Worm (Caenorhabditis elegans) whole organism, L2 larva: ENCODE results near the gene dpff-1.

Experiments
- C34F6.9 ChIP-seq: fragments of 150-350 bp; optimal IDR thresholded peaks from 2 replicates; lab custom pipeline; 2014; ENCODE audit warnings: missing biosample characterization, missing genetic modification characterization
- F13H6.1 ChIP-seq: sonication (generic microtip); optimal IDR thresholded peaks from 2 replicates; lab custom pipeline; 2016; ENCODE audit warnings: missing genetic modification characterization, missing compliant biosample characterization
- R02D3.7 ChIP-seq: fragments of 150-350 bp; optimal IDR thresholded peaks from 2 replicates; lab custom pipeline; 2014; ENCODE audit warnings: missing biosample characterization, missing genetic modification characterization
- Y55F3AM.14 ChIP-seq: fragments of 200-800 bp; sonication (Bioruptor generic); optimal IDR thresholded peaks from 2 replicates; lab custom pipeline; 2018; ENCODE audit warnings: mild to moderate bottlenecking, missing genetic modification characterization, missing compliant biosample characterization
- ZK546.5 ChIP-seq: sonication (generic microtip); optimal IDR thresholded peaks from 2 replicates; lab custom pipeline; 2017; ENCODE audit warnings: missing biosample characterization, missing genetic modification characterization
- ama-1 ChIP-seq: fragments of 150-350 bp; optimal IDR thresholded peaks from 2 replicates; lab custom pipeline; 2018; ENCODE audit warnings: inconsistent platforms
- blmp-1 ChIP-seq: sonication (generic microtip); optimal IDR thresholded peaks from 2 replicates; lab custom pipeline; 2017; ENCODE audit warnings: missing genetic modification characterization, mild to moderate bottlenecking, missing compliant biosample characterization, antibody characterized with exemption, moderate library complexity; ENCODE audit not compliant: insufficient read depth
- ceh-16 ChIP-seq: fragments of 150-350 bp; optimal IDR thresholded peaks from 2 replicates; lab custom pipeline; 2014; ENCODE audit warnings: missing biosample characterization, missing genetic modification characterization
- ceh-82 ChIP-seq: fragments of 150-350 bp; optimal IDR thresholded peaks from 2 replicates; lab custom pipeline; 2014; ENCODE audit warnings: missing biosample characterization, missing genetic modification characterization
- crh-2 ChIP-seq: sonication (generic microtip); optimal IDR thresholded peaks from 2 replicates; lab custom pipeline; 2017; ENCODE audit warnings: missing biosample characterization, missing genetic modification characterization
- dmd-4 ChIP-seq: sonication (generic microtip); optimal IDR thresholded peaks from 2 replicates; lab custom pipeline; 2017; ENCODE audit warnings: missing biosample characterization, missing genetic modification characterization
- egl-27 ChIP-seq: sonication (generic microtip); optimal IDR thresholded peaks from 3 replicates; lab custom pipeline; 2017; ENCODE audit warnings: missing biosample characterization, missing genetic modification reagents, missing genetic modification characterization
- elt-1 ChIP-seq: fragments of 150-350 bp; optimal IDR thresholded peaks from 2 replicates; lab custom pipeline; 2014; ENCODE audit warnings: missing biosample characterization, missing genetic modification characterization
- fos-1 ChIP-seq: fragments of 150-350 bp; optimal IDR thresholded peaks from 2 replicates; lab custom pipeline; 2014; ENCODE audit warnings: missing biosample characterization, missing genetic modification characterization
- gmeb-1 ChIP-seq: fragments of 150-350 bp; optimal IDR thresholded peaks from 2 replicates; lab custom pipeline; 2014; ENCODE audit warnings: missing biosample characterization, missing genetic modification characterization
- lin-11 ChIP-seq: fragments of 150-350 bp; sonication (generic microtip); optimal IDR thresholded peaks from 2 replicates; lab custom pipeline; 2014; ENCODE audit warnings: missing biosample characterization, missing genetic modification characterization, inconsistent platforms, mixed read lengths
- lin-13 ChIP-seq: fragments of 150-350 bp; optimal IDR thresholded peaks from 2 replicates; lab custom pipeline; 2014; ENCODE audit warnings: missing biosample characterization, missing genetic modification reagents, missing genetic modification characterization
- lsy-2 ChIP-seq, 2 experiments: fragments of 150-350 bp in 1 of 2; sonication (generic microtip) in 1 of 2; optimal IDR thresholded peaks; 2 replicates each; lab custom pipeline; 2014 to 2017; ENCODE audit warnings: missing biosample characterization in 2 of 2, missing genetic modification characterization in 2 of 2
- mab-5 ChIP-seq: fragments of 150-350 bp; optimal IDR thresholded peaks from 2 replicates; lab custom pipeline; 2014; ENCODE audit warnings: missing biosample characterization, missing genetic modification characterization
- mbf-1 ChIP-seq: sonication (generic microtip); optimal IDR thresholded peaks from 2 replicates; lab custom pipeline; 2017; ENCODE audit warnings: missing biosample characterization, missing genetic modification characterization
- mdl-1 ChIP-seq, 2 experiments: fragments of 150-350 bp in 1 of 2; sonication (generic microtip) in 1 of 2; optimal IDR thresholded peaks; 2 replicates each; lab custom pipeline; 2017; ENCODE audit warnings: missing biosample characterization in 2 of 2, missing genetic modification characterization in 2 of 2
- nhr-10 ChIP-seq: sonication (generic microtip); optimal IDR thresholded peaks from 2 replicates; lab custom pipeline; 2017; ENCODE audit warnings: missing biosample characterization, missing genetic modification characterization
- nhr-11 ChIP-seq: fragments of 150-350 bp; optimal IDR thresholded peaks from 2 replicates; lab custom pipeline; 2014; ENCODE audit warnings: missing biosample characterization, missing genetic modification characterization
- nhr-12 ChIP-seq: fragments of 150-350 bp; optimal IDR thresholded peaks from 2 replicates; lab custom pipeline; 2014; ENCODE audit warnings: missing biosample characterization, missing genetic modification characterization
- nhr-129 ChIP-seq: fragments of 150-350 bp; optimal IDR thresholded peaks from 2 replicates; lab custom pipeline; 2014; ENCODE audit warnings: missing biosample characterization, missing genetic modification characterization
- nhr-21 ChIP-seq: fragments of 150-350 bp; optimal IDR thresholded peaks from 2 replicates; lab custom pipeline; 2014; ENCODE audit warnings: missing biosample characterization, missing genetic modification characterization
- nhr-23 ChIP-seq: fragments of 150-350 bp; optimal IDR thresholded peaks from 2 replicates; lab custom pipeline; 2014; ENCODE audit warnings: missing biosample characterization, missing genetic modification reagents, missing genetic modification characterization
- nhr-237 ChIP-seq: fragments of 150-350 bp; optimal IDR thresholded peaks from 2 replicates; lab custom pipeline; 2014; ENCODE audit warnings: missing biosample characterization, missing genetic modification characterization
- nhr-25 ChIP-seq: fragments of 150-350 bp; sonication (generic microtip); optimal IDR thresholded peaks from 3 replicates; lab custom pipeline; 2014; ENCODE audit warnings: missing biosample characterization, missing genetic modification characterization
- nhr-6 ChIP-seq: fragments of 150-350 bp; optimal IDR thresholded peaks from 2 replicates; lab custom pipeline; 2014; ENCODE audit warnings: missing biosample characterization, missing genetic modification characterization
- nhr-77 ChIP-seq: fragments of 150-350 bp; optimal IDR thresholded peaks from 2 replicates; lab custom pipeline; 2014; ENCODE audit warnings: missing biosample characterization, missing genetic modification characterization
- sem-4 ChIP-seq: fragments of 150-350 bp; optimal IDR thresholded peaks from 2 replicates; lab custom pipeline; 2014; ENCODE audit warnings: missing biosample characterization, missing genetic modification reagents, missing genetic modification characterization
- skn-1 ChIP-seq: sonication (generic microtip); optimal IDR thresholded peaks from 2 replicates; lab custom pipeline; 2017; ENCODE audit warnings: missing biosample characterization, missing genetic modification characterization
- sma-3 ChIP-seq: sonication (generic microtip); optimal IDR thresholded peaks from 2 replicates; lab custom pipeline; 2016; ENCODE audit warnings: missing genetic modification reagents, missing genetic modification characterization, missing compliant biosample characterization
- sma-9 ChIP-seq, 2 experiments: fragments of 150-350 bp in 1 of 2; sonication (generic microtip) in 1 of 2; optimal IDR thresholded peaks; 2 replicates each; lab custom pipeline; 2014 to 2016; ENCODE audit warnings: missing genetic modification characterization in 2 of 2, mild to moderate bottlenecking in 1 of 2, missing biosample characterization in 1 of 2, missing compliant biosample characterization in 1 of 2, missing genetic modification reagents in 1 of 2, moderate library complexity in 1 of 2
- unc-55 ChIP-seq: fragments of 150-350 bp; sonication (generic microtip); optimal IDR thresholded peaks from 3 replicates; lab custom pipeline; 2014; ENCODE audit warnings: missing biosample characterization, missing genetic modification reagents, missing genetic modification characterization
- zag-1 ChIP-seq: fragments of 150-350 bp; optimal IDR thresholded peaks from 2 replicates; lab custom pipeline; 2014; ENCODE audit warnings: missing biosample characterization, missing genetic modification characterization
- ztf-1 ChIP-seq: fragments of 200-800 bp; sonication (Bioruptor generic); conservative IDR thresholded peaks from 2 replicates; pipeline ENCODE4 v1.3.6; 2022; ENCODE audit warnings: missing genetic modification characterization, missing compliant biosample characterization
- ztf-11 ChIP-seq: sonication (generic microtip); optimal IDR thresholded peaks from 2 replicates; lab custom pipeline; 2017; ENCODE audit warnings: missing biosample characterization, missing genetic modification characterization
- ztf-4 ChIP-seq: fragments of 150-350 bp; optimal IDR thresholded peaks from 2 replicates; lab custom pipeline; 2014; ENCODE audit warnings: missing biosample characterization, missing genetic modification characterization

Gene dpff-1

DNA sequence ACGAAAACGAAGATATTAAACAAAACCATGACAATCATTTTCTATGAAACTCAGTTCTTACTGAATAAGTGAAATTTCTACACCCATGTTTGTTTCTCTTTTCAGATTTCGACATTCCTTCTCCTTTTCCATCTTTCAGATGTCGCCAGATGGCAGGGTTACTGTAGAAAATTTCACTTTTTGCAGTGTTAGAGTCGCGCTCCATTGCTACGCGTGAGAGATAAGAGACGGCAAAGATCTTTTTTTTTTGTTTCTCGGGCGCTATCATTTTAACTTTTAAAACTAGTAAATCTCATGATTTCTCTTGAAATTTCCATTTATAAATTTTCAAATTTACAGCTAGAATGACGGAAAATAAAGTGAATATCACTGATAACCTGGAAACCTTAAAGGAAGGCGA lies 27.9 kb downstream of the dpff-1 start, which contains the start of the genes mig-21 and F01F1.2:
Gene mig-21 (minus strand): TSS at position 166 of the 400 bp plus-strand sequence.
Gene F01F1.2 (plus strand): TSS at position 340 of the 400 bp plus-strand sequence.
- TF ChIP-seq mab-5 (tag; lab: Kevin White, UChicago): no peak
- TF ChIP-seq nhr-25 (tag; lab: Kevin White, UChicago): peak; percentile 8
- TF ChIP-seq lin-11 (tag; lab: Kevin White, UChicago): no peak
- no peak for TF ChIP-seq lin-13 (GFP tag; lab: Kevin White, UChicago)
- TF ChIP-seq ZK546.5: no peak
- no peak for TF ChIP-seq nhr-10 (tag; lab: Kevin White, UChicago)
- TF ChIP-seq sem-4 (tag; lab: Kevin White, UChicago): no peak
- peak; percentile 15 for TF ChIP-seq unc-55 (GFP tag; lab: Kevin White, UChicago)
- peak in 1 of 2 experiments; percentile 76 for TF ChIP-seq lsy-2 (tag; optimal IDR thresholded peaks at IDR 0.05; lab: Kevin White, UChicago)
- TF ChIP-seq nhr-12 (tag; lab: Kevin White, UChicago): no peak
- no peak for TF ChIP-seq nhr-23 (tag; lab: Kevin White, UChicago)
- peak; percentile 18 for TF ChIP-seq C34F6.9 (tag; lab: Kevin White, UChicago)
- peak; percentile 52 for TF ChIP-seq blmp-1 (tag; lab: Kevin White, UChicago)
- TF ChIP-seq nhr-11 (tag; lab: Kevin White, UChicago): no peak
- TF ChIP-seq, all 48 proteins: peak for 5

DNA sequence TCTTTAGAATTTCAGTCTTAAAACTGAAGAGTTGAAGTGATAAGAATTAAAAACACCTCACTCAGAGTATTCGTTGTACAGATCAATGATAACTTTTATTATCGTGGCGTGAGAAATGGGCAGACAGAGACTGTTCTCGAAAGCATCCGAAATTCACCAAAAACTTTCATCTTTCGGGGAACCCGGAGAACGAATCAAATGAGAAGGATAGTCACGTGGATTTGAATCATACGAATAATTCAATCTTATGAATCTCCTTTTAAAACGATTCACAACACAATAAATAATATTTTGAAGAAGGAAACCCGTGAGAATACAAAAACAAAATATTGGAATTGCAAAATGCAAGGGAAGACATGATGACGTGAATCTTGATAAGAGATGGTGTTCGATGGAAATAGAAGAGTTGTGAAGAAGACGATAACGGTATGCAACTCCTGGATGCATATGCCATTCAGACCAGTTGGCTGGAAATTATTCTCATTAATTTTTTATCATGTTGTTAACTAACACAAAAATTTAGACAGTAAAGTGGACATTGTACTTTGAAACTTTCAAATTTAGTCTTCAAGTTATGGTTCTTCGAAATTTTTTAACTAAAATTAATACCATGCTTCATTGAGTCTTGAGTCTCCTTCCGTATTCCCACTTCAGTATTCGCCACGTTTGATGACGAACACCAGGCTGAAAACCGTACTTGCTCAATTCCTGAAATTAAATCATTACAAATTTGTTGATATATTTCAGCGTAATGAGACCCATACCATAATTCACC lies 29.1 kb downstream of the dpff-1 start:
- TF ChIP-seq egl-27 (tag; lab: Kevin White, UChicago) (no peak), ceh-82 (tag; lab: Kevin White, UChicago) (no peak), sma-3 (GFP tag; lab: Kevin White, UChicago) (peak; percentile 35), F13H6.1 (tag; lab: Kevin White, UChicago) (no peak), sem-4 (tag; lab: Kevin White, UChicago) (no peak), elt-1 (tag; lab: Kevin White, UChicago) (no peak), nhr-77 (tag; lab: Kevin White, UChicago) (no peak), crh-2 (peak; percentile 42), nhr-237 (tag; lab: Kevin White, UChicago) (no peak), gmeb-1 (tag; lab: Kevin White, UChicago) (peak; percentile 21), ama-1 (lab: Kevin White, UChicago) (no peak), mbf-1 (no peak), lsy-2 (tag; optimal IDR thresholded peaks at IDR 0.05; lab: Kevin White, UChicago) (peak in 1 of 2 experiments; percentile 21), nhr-11 (tag; lab: Kevin White, UChicago) (no peak), skn-1 (tag; lab: Kevin White, UChicago) (no peak), mdl-1 (tag; optimal IDR thresholded peaks at IDR 0.05; lab: Kevin White, UChicago) (peak in 1 of 2 experiments; percentile 5), nhr-21 (peak; percentile 52), ztf-11 (no peak), dmd-4 (tag; lab: Kevin White, UChicago) (no peak), nhr-25 (tag; lab: Kevin White, UChicago) (no peak), ztf-4 (tag; lab: Kevin White, UChicago) (no peak), fos-1 (tag; lab: Kevin White, UChicago) (no peak), nhr-6 (tag; lab: Kevin White, UChicago) (no peak), Y55F3AM.14 (no peak), zag-1 (tag; lab: Kevin White, UChicago) (no peak), R02D3.7 (tag; lab: Kevin White, UChicago) (no peak), nhr-10 (tag; lab: Kevin White, UChicago) (no peak)

DNA sequence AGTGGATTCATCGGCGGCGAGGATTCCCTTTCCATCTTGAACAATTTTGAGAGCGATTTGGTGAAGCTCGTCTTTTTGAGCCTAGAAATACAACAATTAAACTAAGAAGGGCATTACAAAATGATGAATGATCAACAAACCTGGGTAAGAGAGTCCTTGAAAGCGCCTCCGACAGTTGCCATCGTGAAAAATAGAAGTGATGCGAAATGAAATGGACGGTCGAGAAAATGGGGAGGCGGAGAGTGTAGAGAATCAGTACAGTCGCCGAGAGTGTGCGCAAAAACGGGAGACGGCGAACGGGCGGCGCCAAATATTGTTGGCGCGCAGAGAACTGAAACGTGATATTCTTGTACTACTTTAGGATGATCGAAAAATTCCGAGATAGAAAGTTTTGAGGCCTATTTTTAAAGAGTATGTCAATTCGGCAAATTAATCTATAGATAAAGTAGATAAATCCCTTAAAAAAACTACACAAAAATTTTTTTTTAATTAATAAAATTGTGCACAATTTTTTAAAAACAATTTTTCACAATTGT lies 29.9 kb downstream of the dpff-1 start, which contains the start of gene aldo-2:
Gene aldo-2 (minus strand): TSS at position 486 of the 536 bp plus-strand sequence.
- TF ChIP-seq ama-1 (lab: Kevin White, UChicago): peak; percentile 86
- TF ChIP-seq ceh-16: peak; percentile 9
- peak; percentile 23 for TF ChIP-seq gmeb-1 (tag; lab: Kevin White, UChicago)
- no peak for TF ChIP-seq ztf-1
- peak; percentile 15 for TF ChIP-seq F13H6.1 (tag; lab: Kevin White, UChicago)
- TF ChIP-seq nhr-21: peak; percentile 25
- TF ChIP-seq unc-55 (GFP tag; lab: Kevin White, UChicago): no peak
- TF ChIP-seq mab-5 (tag; lab: Kevin White, UChicago): no peak
- TF ChIP-seq dmd-4 (tag; lab: Kevin White, UChicago): no peak
- TF ChIP-seq crh-2: no peak
- TF ChIP-seq nhr-12 (tag; lab: Kevin White, UChicago): no peak
- no peak for TF ChIP-seq sma-9 (GFP tag; optimal IDR thresholded peaks at IDR 0.05; lab: Kevin White, UChicago)
- no peak for TF ChIP-seq sma-9 (tag; optimal IDR thresholded peaks at IDR 0.05; lab: Kevin White, UChicago)
- TF ChIP-seq fos-1 (tag; lab: Kevin White, UChicago): peak; percentile 3
- no peak for TF ChIP-seq mbf-1
- peak; percentile 8 for TF ChIP-seq sma-3 (GFP tag; lab: Kevin White, UChicago)
- peak; percentile 6 for TF ChIP-seq blmp-1 (tag; lab: Kevin White, UChicago)
- peak; percentile 37 for TF ChIP-seq nhr-25 (tag; lab: Kevin White, UChicago)
- TF ChIP-seq nhr-129 (tag; lab: Kevin White, UChicago): peak; percentile 3
